Worm (Caenorhabditis elegans) whole organism, L4 larva: ENCODE results near the gene gur-5.

Source experiments
- F10B5.3 ChIP-seq: sonication (generic microtip); optimal IDR thresholded peaks from 2 replicates; lab custom pipeline; 2016; ENCODE audit warnings: mild to moderate bottlenecking, missing genetic modification characterization, missing compliant biosample characterization
- F44E2.7 ChIP-seq: fragments of 200-800 bp; sonication (Bioruptor generic); IDR thresholded peaks from 2 replicates; pipeline ENCODE4 v2.1.2; 2022; ENCODE audit warnings: missing genetic modification characterization, missing compliant biosample characterization
- R02D3.7 ChIP-seq: fragments of 150-350 bp; sonication (generic microtip); optimal IDR thresholded peaks from 3 replicates; lab custom pipeline; 2014; ENCODE audit warnings: missing biosample characterization, missing genetic modification characterization
- Y105C5A.15 ChIP-seq: fragments of 200-800 bp; sonication (Bioruptor generic); IDR thresholded peaks from 2 replicates; pipeline ENCODE4 v1.3.6; 2022; ENCODE audit warnings: missing genetic modification characterization, missing compliant biosample characterization
- Y48G9A.11 ChIP-seq: fragments of 200-800 bp; sonication (Bioruptor generic); IDR thresholded peaks from 2 replicates; pipeline ENCODE4 v1.3.6; 2022; ENCODE audit warnings: missing genetic modification reagents, missing genetic modification characterization, missing compliant biosample characterization
- aha-1 ChIP-seq: fragments of 150-350 bp; peaks from one replicate; lab custom pipeline; 2014; ENCODE audit warnings: missing biosample characterization, missing genetic modification characterization
- arid-1 ChIP-seq: fragments of 200-800 bp; sonication (Bioruptor generic); conservative IDR thresholded peaks from 2 replicates; pipeline ENCODE4 v1.3.6; 2022; ENCODE audit warnings: missing genetic modification reagents, missing genetic modification characterization, missing compliant biosample characterization
- attf-4 ChIP-seq: sonication (generic microtip); optimal IDR thresholded peaks from 3 replicates; lab custom pipeline; 2017; ENCODE audit warnings: missing biosample characterization, missing genetic modification characterization
- ceh-28 ChIP-seq: fragments of 150-350 bp; optimal IDR thresholded peaks from 2 replicates; lab custom pipeline; 2014; ENCODE audit warnings: missing biosample characterization, missing genetic modification reagents, missing genetic modification characterization
- ceh-44 ChIP-seq: fragments of 200-800 bp; sonication (Bioruptor generic); IDR thresholded peaks from 2 replicates; pipeline ENCODE4 v1.3.6; 2022; ENCODE audit warnings: missing genetic modification reagents, missing genetic modification characterization, missing compliant biosample characterization
- ceh-62 ChIP-seq: sonication (generic microtip); optimal IDR thresholded peaks from 2 replicates; lab custom pipeline; 2017; ENCODE audit warnings: missing biosample characterization, missing genetic modification characterization
- ces-1 ChIP-seq: fragments of 150-350 bp; sonication (generic microtip); optimal IDR thresholded peaks from 4 replicates; lab custom pipeline; 2014; ENCODE audit warnings: missing biosample characterization, missing genetic modification reagents, missing genetic modification characterization
- daf-16 ChIP-seq, 3 experiments: sonication (generic microtip); optimal IDR thresholded peaks; 2 replicates each; lab custom pipeline; 2016 to 2017; ENCODE audit warnings: missing genetic modification characterization in 3 of 3, missing genetic modification reagents in 3 of 3, mild to moderate bottlenecking in 2 of 3, missing compliant biosample characterization in 2 of 3, missing biosample characterization in 1 of 3, moderate library complexity in 1 of 3
- daf-19 ChIP-seq: fragments of 200-800 bp; sonication (Bioruptor generic); conservative IDR thresholded peaks from 2 replicates; pipeline ENCODE4 v1.3.6; 2022; ENCODE audit warnings: missing genetic modification characterization, missing compliant biosample characterization
- dmd-6 ChIP-seq: fragments of 200-800 bp; sonication (Bioruptor generic); IDR thresholded peaks from 2 replicates; pipeline ENCODE4 v1.3.6; 2022; ENCODE audit warnings: missing genetic modification reagents, missing genetic modification characterization, missing compliant biosample characterization
- dmd-9 ChIP-seq: fragments of 200-800 bp; sonication (Bioruptor generic); IDR thresholded peaks from 2 replicates; pipeline ENCODE4 v1.3.6; 2022; ENCODE audit warnings: missing genetic modification reagents, missing genetic modification characterization, missing compliant biosample characterization
- fkh-10 ChIP-seq: fragments of 150-350 bp; optimal IDR thresholded peaks from 2 replicates; lab custom pipeline; 2014; ENCODE audit warnings: missing biosample characterization, missing genetic modification reagents, missing genetic modification characterization
- gei-8 ChIP-seq: fragments of 200-800 bp; sonication (Bioruptor generic); optimal IDR thresholded peaks from 2 replicates; lab custom pipeline; 2018; ENCODE audit warnings: mild to moderate bottlenecking, missing genetic modification characterization, missing compliant biosample characterization
- hif-1 ChIP-seq, 2 experiments: sonication (generic microtip); optimal IDR thresholded peaks; 2 replicates each; lab custom pipeline; 2016 to 2017; ENCODE audit warnings: missing compliant biosample characterization in 2 of 2, missing genetic modification characterization in 2 of 2, missing genetic modification reagents in 2 of 2, missing genotype in 2 of 2, mild to moderate bottlenecking in 1 of 2
- lin-1 ChIP-seq: fragments of 200-800 bp; sonication (Bioruptor generic); IDR thresholded peaks from 2 replicates; pipeline ENCODE4 v1.3.6; 2022; ENCODE audit warnings: missing genetic modification reagents, missing genetic modification characterization, missing compliant biosample characterization
- madf-5 ChIP-seq, 2 experiments: fragments of 200-800 bp; sonication (Bioruptor generic); IDR thresholded peaks; 2 replicates each; pipeline ENCODE4 v1.3.6; 2022; ENCODE audit warnings: missing compliant biosample characterization in 2 of 2, missing genetic modification characterization in 2 of 2
- mdl-1 ChIP-seq, 2 experiments: fragments of 150-350 bp in 1 of 2; sonication (generic microtip) in 1 of 2; optimal IDR thresholded peaks; 2 replicates each; lab custom pipeline; 2014 to 2017; ENCODE audit warnings: missing biosample characterization in 2 of 2, missing genetic modification characterization in 2 of 2
- mdt-29 ChIP-seq: fragments of 200-800 bp; sonication (Bioruptor generic); IDR thresholded peaks from 2 replicates; pipeline ENCODE4 v1.3.6; 2022; ENCODE audit warnings: missing genetic modification reagents, missing genetic modification characterization, missing compliant biosample characterization
- mxl-2 ChIP-seq: fragments of 200-800 bp; sonication (Bioruptor generic); conservative IDR thresholded peaks from 2 replicates; pipeline ENCODE4 v1.3.6; 2022; ENCODE audit warnings: missing genetic modification reagents, missing genetic modification characterization, missing compliant biosample characterization
- nhr-10 ChIP-seq: fragments of 150-350 bp; optimal IDR thresholded peaks from 2 replicates; lab custom pipeline; 2014; ENCODE audit warnings: missing biosample characterization, missing genetic modification characterization
- nhr-102 ChIP-seq: sonication (generic microtip); optimal IDR thresholded peaks from 2 replicates; lab custom pipeline; 2016; ENCODE audit warnings: mild to moderate bottlenecking, missing genetic modification characterization, moderate library complexity, missing compliant biosample characterization
- nhr-25 ChIP-seq: sonication (generic microtip); optimal IDR thresholded peaks from 2 replicates; lab custom pipeline; 2017; ENCODE audit warnings: missing genetic modification characterization, mild to moderate bottlenecking, missing compliant biosample characterization, antibody characterized with exemption, moderate library complexity, borderline replicate concordance; ENCODE audit not compliant: insufficient read depth
- nhr-28 ChIP-seq: fragments of 150-350 bp; optimal IDR thresholded peaks from 2 replicates; lab custom pipeline; 2014; ENCODE audit warnings: missing biosample characterization, missing genetic modification characterization
- nhr-48 ChIP-seq: sonication (generic microtip); optimal IDR thresholded peaks from 2 replicates; lab custom pipeline; 2016; ENCODE audit warnings: mild to moderate bottlenecking, missing genetic modification characterization, missing compliant biosample characterization
- nhr-6 ChIP-seq: fragments of 150-350 bp; optimal IDR thresholded peaks from 2 replicates; lab custom pipeline; 2014; ENCODE audit warnings: missing biosample characterization, missing genetic modification characterization
- pha-4 ChIP-seq, 2 experiments: fragments of 150-350 bp in 1 of 2; fragments of 200-800 bp in 1 of 2; sonication (Bioruptor generic) in 1 of 2; IDR thresholded peaks in 1 of 2; optimal IDR thresholded peaks in 1 of 2; 2 replicates each; pipeline versions ENCODE4 v1.3.6 to Lab custom; 2014 to 2022; ENCODE audit warnings: missing genetic modification characterization in 2 of 2, missing genetic modification reagents in 2 of 2, missing biosample characterization in 1 of 2, missing compliant biosample characterization in 1 of 2
- php-3 ChIP-seq: fragments of 200-800 bp; sonication (Bioruptor generic); IDR thresholded peaks from 2 replicates; pipeline ENCODE4 v1.3.6; 2022; ENCODE audit warnings: missing genetic modification reagents, missing genetic modification characterization, missing compliant biosample characterization
- pqm-1 ChIP-seq: sonication (generic microtip); optimal IDR thresholded peaks from 2 replicates; lab custom pipeline; 2017; ENCODE audit warnings: missing biosample characterization, missing genetic modification characterization
- spr-1 ChIP-seq: sonication (generic microtip); optimal IDR thresholded peaks from 2 replicates; lab custom pipeline; 2016; ENCODE audit warnings: mild to moderate bottlenecking, missing genetic modification characterization, missing compliant biosample characterization
- tag-97 ChIP-seq: fragments of 200-800 bp; sonication (Bioruptor generic); IDR thresholded peaks from 2 replicates; pipeline ENCODE4 v1.3.6; 2022; ENCODE audit warnings: missing genetic modification characterization, missing compliant biosample characterization
- unc-130 ChIP-seq: sonication (generic microtip); optimal IDR thresholded peaks from 2 replicates; lab custom pipeline; 2016; ENCODE audit warnings: missing genetic modification reagents, missing genetic modification characterization, missing compliant biosample characterization
- unc-62 ChIP-seq, 3 experiments: fragments of 150-350 bp in 1 of 3; sonication (generic microtip); optimal IDR thresholded peaks in 2 of 3; peaks in 1 of 3; 1 replicate in 1 of 3; 2 replicates in 2 of 3; lab custom pipeline; 2014 to 2017; ENCODE audit warnings: missing biosample characterization in 3 of 3, missing genetic modification characterization in 3 of 3, missing genetic modification reagents in 3 of 3, missing genotype in 1 of 3
- vab-7 ChIP-seq: fragments of 200-800 bp; sonication (Bioruptor generic); IDR thresholded peaks from 2 replicates; pipeline ENCODE4 v1.3.6; 2022; ENCODE audit warnings: missing genetic modification reagents, missing genetic modification characterization, missing compliant biosample characterization
- zag-1 ChIP-seq: fragments of 150-350 bp; optimal IDR thresholded peaks from 2 replicates; lab custom pipeline; 2014; ENCODE audit warnings: missing biosample characterization, missing genetic modification characterization
- zfp-3 ChIP-seq: fragments of 200-800 bp; sonication (Bioruptor generic); conservative IDR thresholded peaks from 2 replicates; pipeline ENCODE4 v1.3.6; 2022; ENCODE audit warnings: missing genetic modification reagents, missing genetic modification characterization, missing compliant biosample characterization
- zip-11 ChIP-seq: fragments of 200-800 bp; sonication (Bioruptor generic); IDR thresholded peaks from 2 replicates; pipeline ENCODE4 v1.3.6; 2022; ENCODE audit warnings: missing genetic modification characterization, missing compliant biosample characterization
- ztf-11 ChIP-seq: fragments of 150-350 bp; optimal IDR thresholded peaks from 2 replicates; lab custom pipeline; 2014; ENCODE audit warnings: missing biosample characterization, missing genetic modification characterization
- ztf-7 ChIP-seq: fragments of 150-350 bp; optimal IDR thresholded peaks from 2 replicates; lab custom pipeline; 2014; ENCODE audit warnings: missing biosample characterization, missing genetic modification characterization

gur-5 gene

DNA sequence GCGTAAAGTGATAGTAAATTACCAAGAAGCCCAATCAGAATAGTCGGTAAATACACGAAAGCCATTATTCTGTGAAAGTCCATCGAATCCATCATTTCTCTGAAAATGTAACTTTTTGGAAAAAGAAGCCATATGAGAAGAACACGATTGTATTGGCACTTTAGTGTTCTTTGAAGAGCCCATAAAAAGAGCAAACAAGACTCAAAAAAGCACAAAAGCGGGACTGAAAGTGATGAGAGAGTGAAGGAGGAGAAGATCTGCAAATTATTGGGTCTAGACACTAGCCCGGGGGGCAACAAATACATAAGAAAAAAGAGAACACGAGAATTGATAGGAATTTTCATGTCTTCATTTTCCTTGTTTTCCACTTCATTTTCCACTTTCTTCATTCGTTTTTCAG is 29.7 kb upstream of the gur-5 start, which contains the start of gene frpr-4:
TSS of gene frpr-4 (minus strand) at position 101 of the 400 bp plus-strand sequence.
- TF ChIP-seq dmd-6 (GFP tag; lab: Robert Waterston, UW): no peak
- TF ChIP-seq Y48G9A.11 (GFP tag; lab: Robert Waterston, UW): no peak
- TF ChIP-seq arid-1 (GFP tag; lab: Robert Waterston, UW): no peak
- TF ChIP-seq F10B5.3 (tag; lab: Kevin White, UChicago): no peak
- no peak for TF ChIP-seq madf-5 (GFP tag; IDR thresholded peaks at IDR 0.05; lab: Robert Waterston, UW)
- no peak for TF ChIP-seq ceh-62
- TF ChIP-seq ztf-7 (tag; lab: Kevin White, UChicago): no peak
- no peak for TF ChIP-seq nhr-25 (tag; lab: Kevin White, UChicago)
- no peak for TF ChIP-seq aha-1 (tag; lab: Kevin White, UChicago)
- TF ChIP-seq zag-1 (tag; lab: Kevin White, UChicago): no peak
- no peak for TF ChIP-seq attf-4
- no peak for TF ChIP-seq nhr-48 (tag; lab: Kevin White, UChicago)
- no peak for TF ChIP-seq lin-1
- no peak for TF ChIP-seq spr-1 (tag; lab: Kevin White, UChicago)
- no peak for TF ChIP-seq zfp-3

ce11 chrII:5264650-5265049 is 20.5 kb upstream of the gur-5 start:
- TF ChIP-seq daf-19 (GFP tag; lab: Robert Waterston, UW) (no peak), aha-1 (tag; lab: Kevin White, UChicago) (no peak), daf-16 (GFP tag; optimal IDR thresholded peaks at IDR 0.05; lab: Kevin White, UChicago) (no peak), daf-16 (tag; optimal IDR thresholded peaks at IDR 0.05; lab: Kevin White, UChicago) (peak; percentile 60), tag-97 (GFP tag; lab: Robert Waterston, UW) (no peak), nhr-28 (peak; percentile 1), php-3 (GFP tag; lab: Robert Waterston, UW) (0 out of 2 replicates have a peak, but pooled peaks have one; percentile 50), ceh-44 (no peak), mxl-2 (GFP tag; lab: Robert Waterston, UW) (no peak), pqm-1 (peak; percentile 46), unc-62 (GFP tag; optimal IDR thresholded peaks at IDR 0.05 in 1 of 2; lab: Kevin White, UChicago) (no peak), unc-62 (tag; optimal IDR thresholded peaks at IDR 0.05; lab: Kevin White, UChicago) (no peak), zfp-3 (no peak), attf-4 (no peak)

DNA sequence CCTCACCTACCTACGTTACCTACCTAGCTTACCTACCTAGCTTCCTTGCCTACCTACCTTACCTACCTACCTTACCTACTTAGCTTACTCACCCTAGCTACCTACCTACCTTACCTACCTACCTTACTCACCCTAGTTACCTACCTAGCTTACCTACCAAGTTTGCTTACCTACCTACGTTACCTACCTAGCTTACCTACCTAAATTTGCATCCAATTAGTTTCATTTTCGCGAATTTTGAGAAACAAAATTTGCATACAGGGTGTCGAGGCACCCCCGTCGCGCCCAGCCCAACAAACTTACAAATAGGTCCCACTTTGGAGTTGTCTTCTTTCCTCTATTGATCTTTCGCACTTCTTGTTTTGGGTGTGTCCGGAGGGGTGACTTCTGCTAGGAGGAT is 16.2 kb upstream of the gur-5 start:
- TF ChIP-seq fkh-10 (GFP tag; lab: Kevin White, UChicago) (no peak), ztf-11 (no peak), aha-1 (tag; lab: Kevin White, UChicago) (peak; percentile 44), unc-62 (GFP tag; optimal IDR thresholded peaks at IDR 0.05 in 1 of 2; lab: Kevin White, UChicago) (peak in 1 of 2 experiments; percentile 95), unc-62 (tag; optimal IDR thresholded peaks at IDR 0.05; lab: Kevin White, UChicago) (no peak), dmd-9 (GFP tag; lab: Robert Waterston, UW) (no peak)

- TF ChIP-seq ceh-28: no peak
- no peak for TF ChIP-seq mdt-29 (GFP tag; lab: Robert Waterston, UW)
- TF ChIP-seq unc-130: no peak
- TF ChIP-seq vab-7: no peak
- TF ChIP-seq hif-1 (tag; optimal IDR thresholded peaks at IDR 0.05; lab: Kevin White, UChicago): no peak
- TF ChIP-seq F44E2.7 (GFP tag; lab: Robert Waterston, UW): no peak
- peak in 1 of 2 experiments; percentile 2 for TF ChIP-seq mdl-1 (tag; optimal IDR thresholded peaks at IDR 0.05; lab: Kevin White, UChicago)
- no peak for TF ChIP-seq pha-4 (GFP tag; IDR thresholded peaks at IDR 0.05; lab: Robert Waterston, UW)
- no peak for TF ChIP-seq pha-4 (tag; optimal IDR thresholded peaks at IDR 0.05; lab: Kevin White, UChicago)
- no peak for TF ChIP-seq lin-1
- no peak for TF ChIP-seq daf-19 (GFP tag; lab: Robert Waterston, UW)
- no peak for TF ChIP-seq R02D3.7 (tag; lab: Kevin White, UChicago)
- no peak for TF ChIP-seq arid-1 (GFP tag; lab: Robert Waterston, UW)
- no peak for TF ChIP-seq dmd-9 (GFP tag; lab: Robert Waterston, UW)
- TF ChIP-seq ztf-11: no peak
- peak in 1 of 2 experiments; percentile 85 for TF ChIP-seq unc-62 (GFP tag; optimal IDR thresholded peaks at IDR 0.05 in 1 of 2; lab: Kevin White, UChicago)
- no peak for TF ChIP-seq unc-62 (tag; optimal IDR thresholded peaks at IDR 0.05; lab: Kevin White, UChicago)
- TF ChIP-seq nhr-102 (tag; lab: Kevin White, UChicago): no peak
- TF ChIP-seq zip-11 (GFP tag; lab: Robert Waterston, UW): no peak
- no peak for TF ChIP-seq Y105C5A.15 (GFP tag; lab: Robert Waterston, UW)
- TF ChIP-seq nhr-6 (tag; lab: Kevin White, UChicago): no peak
- TF ChIP-seq gei-8 (GFP tag; lab: Kevin White, UChicago): no peak
- peak; percentile 97 for TF ChIP-seq aha-1 (tag; lab: Kevin White, UChicago)
- no peak for TF ChIP-seq ceh-44
- no peak for TF ChIP-seq nhr-10 (tag; lab: Kevin White, UChicago)
- no peak for TF ChIP-seq ces-1 (GFP tag; lab: Kevin White, UChicago)
Observed at ce11 chrII:5271729-5272322, 13.3 kb upstream of the gur-5 start, which contains the start of gene drn-1. Gene drn-1 (minus strand): TSS chrII:5271845.
